Fruit fly (Drosophila melanogaster): ENCODE data around the gene CG2930.
A peak's percentile ranks its signal among the peaks of the same experiment; 100 is the strongest.

CG2930 gene

DNA sequence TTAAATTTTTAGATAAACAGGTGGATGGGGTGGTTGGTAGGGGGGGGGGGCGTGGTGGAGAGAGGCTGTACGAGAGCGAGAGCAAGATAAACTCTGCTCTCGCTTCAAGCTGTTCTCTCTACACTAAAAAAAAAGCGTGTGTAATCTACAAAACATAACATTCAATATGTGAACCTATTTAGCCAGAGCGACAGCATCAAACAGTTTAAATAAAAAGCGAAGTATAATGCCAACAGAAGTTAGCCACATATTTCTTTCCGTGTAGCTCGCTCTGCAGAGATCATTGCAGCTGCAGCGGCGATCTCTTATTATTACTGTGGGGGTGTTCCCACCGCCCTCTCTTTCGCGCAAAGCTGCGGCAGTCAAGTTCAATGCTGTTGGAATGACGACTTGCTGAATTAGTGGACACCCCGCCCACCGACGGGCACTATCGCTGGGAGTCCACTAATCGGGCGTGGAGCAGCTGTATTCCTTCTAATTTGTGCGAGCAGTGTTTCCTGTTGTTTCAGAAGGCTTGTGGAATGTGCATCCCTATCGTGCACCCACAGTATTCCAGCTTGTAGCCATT lies at the start of gene CG2930:
TSS of gene CG2930 (plus strand) at position 518 of the 568 bp plus-strand sequence.
- TF ChIP-seq gl (tag; optimal IDR thresholded peaks at IDR 0.05) (peak; percentile 93), CG15710 (tag; optimal IDR thresholded peaks at IDR 0.05) (peak; percentile 97), CG32121 (GFP tag; IDR thresholded peaks at IDR 0.05) (peak; percentile 97), fd96Ca (GFP tag; IDR thresholded peaks at IDR 0.05) (peak; percentile 98), CG8301 (tag; optimal IDR thresholded peaks at IDR 0.05) (peak; percentile 90), CG10348 (GFP tag; IDR thresholded peaks at IDR 0.05) (peak; percentile 80), CG12605 (GFP tag; IDR thresholded peaks at IDR 0.05) (peak; percentile 96), CG14655 (GFP tag; optimal IDR thresholded peaks at IDR 0.05) (peak; percentile 92), CG34367 (tag; optimal IDR thresholded peaks at IDR 0.05) (peak; percentile 97), CG8159 (tag; optimal IDR thresholded peaks at IDR 0.05) (peak; percentile 95), D1 (tag; optimal IDR thresholded peaks at IDR 0.05) (peak; percentile 71), Pif1A (GFP tag; optimal IDR thresholded peaks at IDR 0.05) (peak; percentile 92), Ets98B (GFP tag; IDR thresholded peaks at IDR 0.05) (peak; percentile 97), EcR (GFP tag; optimal IDR thresholded peaks at IDR 0.05) (peak; percentile 44), rn (GFP tag; IDR thresholded peaks at IDR 0.05) (peak; percentile 91), CG4496 (GFP tag; IDR thresholded peaks at IDR 0.05) (peak; percentile 98), Pif1B (GFP tag; optimal IDR thresholded peaks at IDR 0.05) (peak; percentile 94), Snoo (tag; optimal IDR thresholded peaks at IDR 0.05) (peak; percentile 97), CG9948 (tag; optimal IDR thresholded peaks at IDR 0.05) (peak; percentile 91), CG17806 (tag; optimal IDR thresholded peaks at IDR 0.05) (peak; percentile 94), CG13204 (GFP tag; optimal IDR thresholded peaks at IDR 0.05) (peak; percentile 90)

dm6 chrX:3819470-3819869 lies 49.3 kb upstream of the CG2930 start:
- TF ChIP-seq Pif1B (GFP tag; optimal IDR thresholded peaks at IDR 0.05), result no peak
- TF ChIP-seq CG8301 (tag; optimal IDR thresholded peaks at IDR 0.05), result no peak
- TF ChIP-seq Snoo (tag; optimal IDR thresholded peaks at IDR 0.05), result no peak
- no peak for TF ChIP-seq CG32121 (GFP tag; IDR thresholded peaks at IDR 0.05)
- no peak for TF ChIP-seq rn (GFP tag; IDR thresholded peaks at IDR 0.05)
- no peak for TF ChIP-seq EcR (GFP tag; optimal IDR thresholded peaks at IDR 0.05)
- no peak for TF ChIP-seq CG8159 (tag; optimal IDR thresholded peaks at IDR 0.05)
- no peak for TF ChIP-seq CG10348 (GFP tag; IDR thresholded peaks at IDR 0.05)
- no peak for TF ChIP-seq D1 (tag; optimal IDR thresholded peaks at IDR 0.05)
- no peak for TF ChIP-seq CG12605 (GFP tag; IDR thresholded peaks at IDR 0.05)
- no peak for TF ChIP-seq CG17806 (tag; optimal IDR thresholded peaks at IDR 0.05)
- TF ChIP-seq CG13204 (GFP tag; optimal IDR thresholded peaks at IDR 0.05), result no peak
- TF ChIP-seq fd96Ca (GFP tag; IDR thresholded peaks at IDR 0.05), result no peak

dm6 chrX:3825069-3825468 lies 43.7 kb upstream of the CG2930 start:
- TF ChIP-seq CG14655 (GFP tag; optimal IDR thresholded peaks at IDR 0.05) (no peak), CG12605 (GFP tag; IDR thresholded peaks at IDR 0.05) (no peak), CG15710 (tag; optimal IDR thresholded peaks at IDR 0.05) (no peak), Snoo (tag; optimal IDR thresholded peaks at IDR 0.05) (no peak), CG8159 (tag; optimal IDR thresholded peaks at IDR 0.05) (no peak), Ets98B (GFP tag; IDR thresholded peaks at IDR 0.05) (no peak), CG8301 (tag; optimal IDR thresholded peaks at IDR 0.05) (no peak), CG9948 (tag; optimal IDR thresholded peaks at IDR 0.05) (no peak), CG13204 (GFP tag; optimal IDR thresholded peaks at IDR 0.05) (no peak), Pif1A (GFP tag; optimal IDR thresholded peaks at IDR 0.05) (no peak)

DNA sequence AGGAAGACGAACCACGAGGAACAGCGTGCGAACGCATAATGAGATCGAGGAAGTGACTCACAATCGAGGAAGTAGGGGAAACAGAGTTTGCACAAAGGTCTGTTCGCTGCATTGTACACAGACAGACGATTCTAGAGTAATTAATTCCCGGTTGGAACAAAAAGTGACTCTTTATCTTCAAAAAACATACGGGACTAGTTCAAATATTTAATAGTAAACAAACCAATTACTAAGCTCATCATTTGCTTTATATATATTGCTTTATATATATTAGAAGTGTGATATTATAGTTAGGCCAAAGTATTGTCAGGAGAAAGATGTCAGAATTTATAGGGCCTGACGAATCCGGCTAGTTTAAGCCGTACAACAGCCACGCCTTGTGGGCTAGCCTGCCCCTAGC lies 40.9 kb upstream of the CG2930 start, which contains the start of gene CG2901:
TSS of gene CG2901 (plus strand) at position 301 of the 400 bp plus-strand sequence.
- TF ChIP-seq Pif1B (GFP tag; optimal IDR thresholded peaks at IDR 0.05) (no peak), EcR (GFP tag; optimal IDR thresholded peaks at IDR 0.05) (no peak), rn (GFP tag; IDR thresholded peaks at IDR 0.05) (no peak), CG8159 (tag; optimal IDR thresholded peaks at IDR 0.05) (no peak), CG32121 (GFP tag; IDR thresholded peaks at IDR 0.05) (no peak), Ets98B (GFP tag; IDR thresholded peaks at IDR 0.05) (no peak), CG10348 (GFP tag; IDR thresholded peaks at IDR 0.05) (no peak), fd96Ca (GFP tag; IDR thresholded peaks at IDR 0.05) (no peak)

DNA sequence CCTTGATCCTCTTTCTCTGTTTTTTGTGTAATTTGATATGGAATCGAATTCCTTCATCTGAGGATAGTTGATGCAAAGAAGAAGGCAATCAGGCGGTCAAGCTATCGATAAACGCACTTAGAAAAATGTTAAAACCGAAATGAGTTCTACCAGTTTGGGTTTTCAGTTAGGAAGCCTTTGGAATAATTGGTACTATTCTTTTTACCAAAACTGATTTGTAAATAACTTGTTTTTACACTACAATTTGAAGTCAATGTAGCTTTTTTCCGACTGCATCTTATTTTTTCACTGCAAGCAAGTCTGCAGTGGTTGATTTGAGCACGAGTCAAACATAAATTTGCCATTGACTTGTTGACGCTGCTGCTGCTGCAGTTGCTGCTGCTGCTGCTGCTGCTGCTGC lies 37.0 kb upstream of the CG2930 start:
- TF ChIP-seq CG13204 (GFP tag; optimal IDR thresholded peaks at IDR 0.05), result no peak
- no peak for TF ChIP-seq Snoo (tag; optimal IDR thresholded peaks at IDR 0.05)
- no peak for TF ChIP-seq CG32121 (GFP tag; IDR thresholded peaks at IDR 0.05)
- no peak for TF ChIP-seq EcR (GFP tag; optimal IDR thresholded peaks at IDR 0.05)
- TF ChIP-seq gl (tag; optimal IDR thresholded peaks at IDR 0.05), result no peak
- TF ChIP-seq Ets98B (GFP tag; IDR thresholded peaks at IDR 0.05), result peak; percentile 51
- peak; percentile 20 for TF ChIP-seq CG17806 (tag; optimal IDR thresholded peaks at IDR 0.05)
- no peak for TF ChIP-seq CG15710 (tag; optimal IDR thresholded peaks at IDR 0.05)
- TF ChIP-seq rn (GFP tag; IDR thresholded peaks at IDR 0.05), result no peak
- no peak for TF ChIP-seq Pif1B (GFP tag; optimal IDR thresholded peaks at IDR 0.05)
- no peak for TF ChIP-seq CG34367 (tag; optimal IDR thresholded peaks at IDR 0.05)
- peak; percentile 59 for TF ChIP-seq CG14655 (GFP tag; optimal IDR thresholded peaks at IDR 0.05)
- TF ChIP-seq CG10348 (GFP tag; IDR thresholded peaks at IDR 0.05), result no peak
- TF ChIP-seq fd96Ca (GFP tag; IDR thresholded peaks at IDR 0.05), result no peak
- no peak for TF ChIP-seq Pif1A (GFP tag; optimal IDR thresholded peaks at IDR 0.05)
- TF ChIP-seq D1 (tag; optimal IDR thresholded peaks at IDR 0.05), result no peak
- TF ChIP-seq CG8301 (tag; optimal IDR thresholded peaks at IDR 0.05), result peak; percentile 55
- TF ChIP-seq CG4496 (GFP tag; IDR thresholded peaks at IDR 0.05), result peak; percentile 60; the same call in 2 of the 3 replicates
- TF ChIP-seq CG8159 (tag; optimal IDR thresholded peaks at IDR 0.05), result no peak
- peak; percentile 36 for TF ChIP-seq CG9948 (tag; optimal IDR thresholded peaks at IDR 0.05)
- TF ChIP-seq CG12605 (GFP tag; IDR thresholded peaks at IDR 0.05), result no peak; the same call in 1 of the 2 replicates

- TF ChIP-seq CG8301 (tag; optimal IDR thresholded peaks at IDR 0.05), result no peak
- no peak for TF ChIP-seq CG13204 (GFP tag; optimal IDR thresholded peaks at IDR 0.05)
These were observed 36.5 kb upstream of the CG2930 start for dm6 chrX:3832226-3832625.

Data from whole organism, pupa.